Worm (Caenorhabditis elegans): ENCODE results near the gene Y57A10A.2.

DNA sequence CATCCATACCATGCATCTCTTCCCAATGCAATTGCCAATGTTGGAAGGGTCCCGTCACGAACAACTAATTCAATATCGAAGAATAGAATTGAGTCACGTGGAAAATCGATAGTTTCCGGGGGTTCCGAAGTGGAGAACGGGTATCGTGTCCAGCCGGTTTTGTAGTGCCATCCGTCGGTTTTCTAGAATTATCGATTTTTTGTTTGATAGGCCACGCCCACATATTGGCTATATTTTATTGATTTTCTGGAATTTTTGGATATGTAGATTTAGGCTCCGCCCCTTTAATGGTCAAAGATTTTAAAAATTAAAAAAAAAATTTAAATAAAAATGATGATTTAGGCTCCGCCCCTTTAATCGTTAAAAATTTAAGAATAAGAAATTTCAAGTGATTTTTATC is 51.8 kb downstream of the Y57A10A.2 start:
- TF ChIP-seq ceh-31 (tag; optimal IDR thresholded peaks at IDR 0.05): no peak
- no peak for TF ChIP-seq odd-2 (tag; optimal IDR thresholded peaks at IDR 0.05)
- TF ChIP-seq pqm-1 (tag; optimal IDR thresholded peaks at IDR 0.05): no peak
- TF ChIP-seq pha-4 (tag; optimal IDR thresholded peaks at IDR 0.05): no peak
- TF ChIP-seq T23F11.4 (GFP tag; optimal IDR thresholded peaks at IDR 0.05): no peak
- TF ChIP-seq ceh-24 (tag; optimal IDR thresholded peaks at IDR 0.05): no peak
- TF ChIP-seq npax-4 (tag; optimal IDR thresholded peaks at IDR 0.05): no peak
- TF ChIP-seq ama-1 (optimal IDR thresholded peaks at IDR 0.05): no peak
- TF ChIP-seq ceh-22 (tag; optimal IDR thresholded peaks at IDR 0.05): no peak
- no peak for TF ChIP-seq ceh-34 (tag; optimal IDR thresholded peaks at IDR 0.05)
- no peak for TF ChIP-seq syd-9 (tag; optimal IDR thresholded peaks at IDR 0.05)
- no peak for TF ChIP-seq zip-5 (tag; optimal IDR thresholded peaks at IDR 0.05)
- no peak for TF ChIP-seq elt-4 (tag; optimal IDR thresholded peaks at IDR 0.05)
- no peak for TF ChIP-seq sox-4 (tag; optimal IDR thresholded peaks at IDR 0.05)
